Worm (Caenorhabditis elegans) whole organism, young adult: Measurements from ENCODE around the gene faah-2.
A peak's percentile ranks its signal among the peaks of the same experiment; 100 is the strongest.
"Not testable (repeated sequence)": the region's sequence is repeated elsewhere in the genome, so short reads cannot be mapped to it uniquely, and the experiment has no call there.

ENCODE experiments used
- B0261.1 ChIP-seq: sonication (generic microtip); optimal IDR thresholded peaks from 2 replicates; lab custom pipeline; 2016; ENCODE audit warnings: mild to moderate bottlenecking, missing genetic modification characterization, moderate library complexity, missing compliant biosample characterization
- F23B12.7 ChIP-seq: sonication (generic microtip); optimal IDR thresholded peaks from 2 replicates; lab custom pipeline; 2017; ENCODE audit warnings: missing genetic modification characterization, mild to moderate bottlenecking, missing compliant biosample characterization, antibody characterized with exemption, moderate library complexity; ENCODE audit not compliant: insufficient read depth
- F55B11.4 ChIP-seq: sonication (generic microtip); optimal IDR thresholded peaks from 2 replicates; lab custom pipeline; 2016; ENCODE audit warnings: missing compliant biosample characterization, missing genetic modification characterization, borderline replicate concordance; ENCODE audit not compliant: insufficient read depth
- F57A8.1 ChIP-seq: fragments of 200-800 bp; sonication (Bioruptor generic); optimal IDR thresholded peaks from 2 replicates; lab custom pipeline; 2018; ENCODE audit warnings: mild to moderate bottlenecking, missing genetic modification characterization, moderate library complexity, missing compliant biosample characterization
- K12H6.12 ChIP-seq: fragments of 200-800 bp; sonication (Bioruptor generic); optimal IDR thresholded peaks from 2 replicates; lab custom pipeline; 2018; ENCODE audit warnings: mild to moderate bottlenecking, missing genetic modification characterization, missing compliant biosample characterization
- Y53F4B.3 ChIP-seq: fragments of 200-800 bp; sonication (Bioruptor generic); IDR thresholded peaks from 2 replicates; pipeline ENCODE4 v1.3.6; 2022; ENCODE audit warnings: missing genetic modification reagents, missing genetic modification characterization, missing compliant biosample characterization
- ZK185.1 ChIP-seq: sonication (generic microtip); optimal IDR thresholded peaks from 2 replicates; lab custom pipeline; 2016; ENCODE audit warnings: mild to moderate bottlenecking, missing genetic modification characterization, missing compliant biosample characterization; ENCODE audit not compliant: poor library complexity, severe bottlenecking
- athp-1 ChIP-seq: sonication (generic microtip); optimal IDR thresholded peaks from 2 replicates; lab custom pipeline; 2017; ENCODE audit warnings: mild to moderate bottlenecking, missing genetic modification characterization, missing compliant biosample characterization
- attf-3 ChIP-seq: fragments of 200-800 bp; sonication (Bioruptor generic); conservative IDR thresholded peaks from 2 replicates; pipeline ENCODE4 v1.3.6; 2022; ENCODE audit warnings: missing genetic modification reagents, missing genetic modification characterization, missing compliant biosample characterization
- cebp-2 ChIP-seq: fragments of 200-800 bp; sonication (Bioruptor generic); IDR thresholded peaks from 2 replicates; pipeline ENCODE4 v1.3.6; 2022; ENCODE audit warnings: missing genetic modification characterization, missing compliant biosample characterization
- ceh-27 ChIP-seq: fragments of 200-800 bp; sonication (Bioruptor generic); optimal IDR thresholded peaks from 2 replicates; lab custom pipeline; 2018; ENCODE audit warnings: mild to moderate bottlenecking, missing genetic modification characterization, moderate library complexity, missing compliant biosample characterization
- chd-7 ChIP-seq: sonication (generic microtip); optimal IDR thresholded peaks from 2 replicates; lab custom pipeline; 2016; ENCODE audit warnings: mild to moderate bottlenecking, missing genetic modification characterization, moderate library complexity, missing compliant biosample characterization
- egrh-3 ChIP-seq: fragments of 200-800 bp; sonication (Bioruptor generic); IDR thresholded peaks from 2 replicates; pipeline ENCODE4 v1.3.6; 2022; ENCODE audit warnings: missing genetic modification reagents, missing genetic modification characterization, missing compliant biosample characterization
- hmg-1.2 ChIP-seq: fragments of 200-800 bp; sonication (Bioruptor generic); IDR thresholded peaks from 2 replicates; pipeline ENCODE4 v1.3.6; 2022; ENCODE audit warnings: missing genetic modification reagents, missing genetic modification characterization, missing compliant biosample characterization
- hmg-20 ChIP-seq: fragments of 200-800 bp; sonication (Bioruptor generic); IDR thresholded peaks from 2 replicates; pipeline ENCODE4 v1.3.6; 2022; ENCODE audit warnings: missing genetic modification reagents, missing genetic modification characterization, missing compliant biosample characterization
- lin-26 ChIP-seq: fragments of 200-800 bp; sonication (Bioruptor generic); IDR thresholded peaks from 2 replicates; pipeline ENCODE4 v1.3.6; 2022; ENCODE audit warnings: missing genetic modification reagents, missing genetic modification characterization, missing compliant biosample characterization
- lin-54 ChIP-seq: fragments of 200-800 bp; sonication (Bioruptor generic); optimal IDR thresholded peaks from 2 replicates; lab custom pipeline; 2018; ENCODE audit warnings: mild to moderate bottlenecking, missing genetic modification characterization, missing compliant biosample characterization
- lsy-27 ChIP-seq: sonication (generic microtip); optimal IDR thresholded peaks from 2 replicates; lab custom pipeline; 2017; ENCODE audit warnings: missing genetic modification characterization, mild to moderate bottlenecking, missing compliant biosample characterization, antibody characterized with exemption, missing genotype, borderline replicate concordance; ENCODE audit not compliant: insufficient read depth
- madf-6 ChIP-seq: fragments of 200-800 bp; sonication (Bioruptor generic); IDR thresholded peaks from 2 replicates; pipeline ENCODE4 v1.3.6; 2022; ENCODE audit warnings: missing genetic modification reagents, missing genetic modification characterization, missing compliant biosample characterization
- nfya-1 ChIP-seq: sonication (generic microtip); optimal IDR thresholded peaks from 2 replicates; lab custom pipeline; 2017; ENCODE audit warnings: antibody characterized with exemption, missing compliant biosample characterization, missing genetic modification characterization, borderline replicate concordance; ENCODE audit not compliant: insufficient read depth
- pbrm-1 ChIP-seq: fragments of 200-800 bp; sonication (Bioruptor generic); IDR thresholded peaks from 2 replicates; pipeline ENCODE4 v1.3.6; 2022; ENCODE audit warnings: missing genetic modification reagents, missing genetic modification characterization, missing compliant biosample characterization
- rcor-1 ChIP-seq: fragments of 200-800 bp; sonication (Bioruptor generic); IDR thresholded peaks from 2 replicates; pipeline ENCODE4 v1.3.6; 2022; ENCODE audit warnings: missing genetic modification reagents, missing genetic modification characterization, missing compliant biosample characterization
- rpc-1 ChIP-seq, 2 experiments: fragments of 150-350 bp in 1 of 2; sonication (generic microtip) in 1 of 2; optimal IDR thresholded peaks; 2 replicates each; lab custom pipeline; 2014 to 2018; ENCODE audit warnings: missing biosample characterization in 1 of 2, missing genetic modification characterization in 1 of 2, missing genetic modification reagents in 1 of 2, missing genotype in 1 of 2
- sptf-2 ChIP-seq: fragments of 200-800 bp; sonication (Bioruptor generic); optimal IDR thresholded peaks from 2 replicates; lab custom pipeline; 2018; ENCODE audit warnings: mild to moderate bottlenecking, missing genetic modification characterization, missing compliant biosample characterization
- tbp1 ChIP-seq: fragments of 200-800 bp; sonication (Bioruptor generic); optimal IDR thresholded peaks from 2 replicates; lab custom pipeline; 2018; ENCODE audit warnings: mild to moderate bottlenecking, missing genetic modification characterization, missing compliant biosample characterization
- xnd-1 ChIP-seq: sonication (generic microtip); optimal IDR thresholded peaks from 2 replicates; lab custom pipeline; 2016; ENCODE audit warnings: missing genotype, missing genetic modification reagents, missing genetic modification characterization, missing compliant biosample characterization
- zfh-2 ChIP-seq: fragments of 200-800 bp; sonication (Bioruptor generic); conservative IDR thresholded peaks from 2 replicates; pipeline ENCODE4 v1.3.6; 2022; ENCODE audit warnings: missing genetic modification reagents, missing genetic modification characterization, missing compliant biosample characterization
- zim-3 ChIP-seq: sonication (generic microtip); optimal IDR thresholded peaks from 2 replicates; lab custom pipeline; 2017; ENCODE audit warnings: mild to moderate bottlenecking, missing genetic modification characterization, moderate library complexity, missing compliant biosample characterization
- ztf-28 ChIP-seq: fragments of 200-800 bp; sonication (Bioruptor generic); IDR thresholded peaks from 2 replicates; pipeline ENCODE4 v1.3.6; 2022; ENCODE audit warnings: missing genetic modification reagents, missing genetic modification characterization, missing compliant biosample characterization
- ztf-6 ChIP-seq: fragments of 200-800 bp; sonication (Bioruptor generic); IDR thresholded peaks from 2 replicates; pipeline ENCODE4 v1.3.6; 2022; ENCODE audit warnings: missing genetic modification reagents, missing genetic modification characterization, missing compliant biosample characterization

The faah-2 gene

ce11 chrIV:8114535-8114934, 37.7 kb upstream of the faah-2 start:
- TF ChIP-seq lin-54 (GFP tag; lab: Kevin White, UChicago) (no peak), Y53F4B.3 (GFP tag; lab: Robert Waterston, UW) (no peak), egrh-3 (0 out of 2 replicates have a peak, but pooled peaks have one; percentile 13), K12H6.12 (no peak), rcor-1 (GFP tag; lab: Robert Waterston, UW) (no peak), attf-3 (GFP tag; lab: Robert Waterston, UW) (no peak), pbrm-1 (no peak)
- TF ChIP-seq, all 124 proteins: peak for 1

DNA sequence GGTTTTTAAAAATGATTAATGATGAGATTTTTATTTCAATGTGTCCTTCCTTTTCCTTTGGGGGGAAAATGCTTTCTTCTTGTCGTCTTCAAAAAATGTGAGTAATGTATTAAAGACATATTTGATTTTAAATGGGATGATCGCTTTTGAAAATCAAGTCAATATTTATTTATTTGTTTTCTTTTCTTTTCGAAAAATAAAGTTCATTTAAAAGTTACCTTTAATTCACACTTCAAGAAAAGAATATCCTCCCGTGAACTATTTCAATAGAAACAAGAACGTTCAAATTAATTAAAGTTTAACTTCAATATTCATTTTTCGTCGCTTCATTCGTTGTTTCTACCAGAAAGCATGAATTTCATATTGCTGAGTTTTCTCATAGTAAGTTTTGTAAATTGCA, 36.8 kb upstream of the faah-2 start, which contains the start of gene irld-8:
Gene irld-8, plus strand, starts transcription at position 301 of the 400 bp plus-strand sequence.
- TF ChIP-seq madf-6 (GFP tag; lab: Robert Waterston, UW) (no peak), ztf-28 (GFP tag; lab: Robert Waterston, UW) (no peak), ztf-6 (no peak), zfh-2 (GFP tag; lab: Robert Waterston, UW) (no peak), athp-1 (tag; lab: Kevin White, UChicago) (no peak), xnd-1 (tag; lab: Kevin White, UChicago) (no peak), F57A8.1 (no peak)

ce11 chrIV:8118790-8119189, 33.5 kb upstream of the faah-2 start, which contains the start of gene F42G8.8:
Gene F42G8.8 (plus strand): TSS chrIV:8119090.
- TF ChIP-seq F55B11.4 (tag; lab: Kevin White, UChicago) (no peak), chd-7 (tag; lab: Kevin White, UChicago) (no peak), F23B12.7 (tag; lab: Kevin White, UChicago) (no peak), cebp-2 (GFP tag; lab: Robert Waterston, UW) (no peak), K12H6.12 (no peak), hmg-20 (no peak), hmg-1.2 (GFP tag; lab: Robert Waterston, UW) (no peak), sptf-2 (GFP tag; lab: Kevin White, UChicago) (no peak), lsy-27 (tag; lab: Kevin White, UChicago) (no peak)

- TF ChIP-seq ZK185.1; ceh-27 (GFP tag; lab: Kevin White, UChicago); zim-3 (tag; lab: Kevin White, UChicago): not testable (repeated sequence)
These were observed 29.9 kb upstream of the faah-2 start, which contains the start of gene erp-44.3 for ce11 chrIV:8122349-8122748. Gene erp-44.3 (plus strand): TSS chrIV:8122649.

ce11 chrIV:8123541-8123940, 28.7 kb upstream of the faah-2 start:
- TF ChIP-seq lin-26 (GFP tag; lab: Robert Waterston, UW) = peak; percentile 65; the same call in 1 of the 2 replicates
- peak; percentile 79 for TF ChIP-seq tbp1 (GFP tag; lab: Kevin White, UChicago)
- TF ChIP-seq B0261.1 = peak; percentile 46
- peak; percentile 50 for TF ChIP-seq hmg-1.2 (GFP tag; lab: Robert Waterston, UW)
- TF ChIP-seq rpc-1 (optimal IDR thresholded peaks at IDR 0.05; lab: Kevin White, UChicago) = not testable (repeated sequence)
- peak; percentile 27 for TF ChIP-seq rpc-1 (tag; optimal IDR thresholded peaks at IDR 0.05; lab: Kevin White, UChicago)

DNA sequence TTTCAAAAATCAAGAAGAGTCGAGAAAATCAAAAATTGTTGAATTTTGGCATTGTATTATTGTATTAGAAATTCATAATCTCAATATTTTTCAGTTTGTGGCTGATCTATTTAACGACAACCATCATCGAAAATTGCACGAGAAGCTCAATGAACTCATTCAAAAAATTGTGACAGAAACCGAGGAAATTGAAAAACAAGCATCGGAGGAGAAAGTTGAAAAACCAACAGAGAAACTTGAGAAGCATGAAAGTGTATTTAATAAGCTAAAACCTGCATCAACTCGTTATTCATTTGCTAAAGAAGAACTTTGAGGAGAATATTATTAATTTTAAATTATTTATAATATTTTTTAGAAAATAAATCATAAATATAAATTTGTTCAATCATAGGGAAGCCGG, 25.3 kb upstream of the faah-2 start, which contains the start of gene ceph-41:
Gene ceph-41, plus strand, starts transcription at position 301 of the 400 bp plus-strand sequence.
- TF ChIP-seq nfya-1 (tag; lab: Kevin White, UChicago) = no peak
- no peak for TF ChIP-seq rpc-1 (optimal IDR thresholded peaks at IDR 0.05; lab: Kevin White, UChicago)
- no peak for TF ChIP-seq rpc-1 (tag; optimal IDR thresholded peaks at IDR 0.05; lab: Kevin White, UChicago)
- TF ChIP-seq, all 124 proteins: peak for 0
